Worm (Caenorhabditis elegans) whole organism, L4 larva: ENCODE data around the gene srbc-8.

Experiments
- F44E2.7 ChIP-seq: fragments of 200-800 bp; sonication (Bioruptor generic); IDR thresholded peaks from 2 replicates; pipeline ENCODE4 v2.1.2; 2022; ENCODE audit warnings: missing genetic modification characterization, missing compliant biosample characterization
- ZK546.5 ChIP-seq, 2 experiments: sonication (generic microtip); optimal IDR thresholded peaks; 2 replicates each; lab custom pipeline; 2017; ENCODE audit warnings: missing biosample characterization in 2 of 2, missing genetic modification characterization in 2 of 2
- ceh-82 ChIP-seq: sonication (generic microtip); optimal IDR thresholded peaks from 2 replicates; lab custom pipeline; 2017; ENCODE audit warnings: missing biosample characterization, missing genetic modification characterization
- egl-27 ChIP-seq: sonication (generic microtip); optimal IDR thresholded peaks from 3 replicates; lab custom pipeline; 2017; ENCODE audit warnings: missing biosample characterization, missing genetic modification reagents, missing genetic modification characterization
- fkh-10 ChIP-seq: fragments of 150-350 bp; optimal IDR thresholded peaks from 2 replicates; lab custom pipeline; 2014; ENCODE audit warnings: missing biosample characterization, missing genetic modification reagents, missing genetic modification characterization
- jun-1 ChIP-seq: fragments of 150-350 bp; optimal IDR thresholded peaks from 2 replicates; lab custom pipeline; 2014; ENCODE audit warnings: missing biosample characterization, missing genetic modification reagents, missing genetic modification characterization
- lsy-2 ChIP-seq, 2 experiments: fragments of 150-350 bp in 1 of 2; sonication (generic microtip) in 1 of 2; optimal IDR thresholded peaks; 2 replicates each; lab custom pipeline; 2014 to 2017; ENCODE audit warnings: missing biosample characterization in 2 of 2, missing genetic modification characterization in 2 of 2
- mdt-29 ChIP-seq: fragments of 200-800 bp; sonication (Bioruptor generic); IDR thresholded peaks from 2 replicates; pipeline ENCODE4 v1.3.6; 2022; ENCODE audit warnings: missing genetic modification reagents, missing genetic modification characterization, missing compliant biosample characterization
- mes-2 ChIP-seq: sonication (generic microtip); optimal IDR thresholded peaks from 2 replicates; lab custom pipeline; 2016; ENCODE audit warnings: missing genotype, mild to moderate bottlenecking, missing genetic modification characterization, missing compliant biosample characterization; ENCODE audit not compliant: poor library complexity, severe bottlenecking
- nhr-10 ChIP-seq: fragments of 150-350 bp; optimal IDR thresholded peaks from 2 replicates; lab custom pipeline; 2014; ENCODE audit warnings: missing biosample characterization, missing genetic modification characterization
- unc-39 ChIP-seq: sonication (generic microtip); optimal IDR thresholded peaks from 2 replicates; lab custom pipeline; 2017; ENCODE audit warnings: missing biosample characterization, missing genetic modification characterization
- unc-62 ChIP-seq, 3 experiments: fragments of 150-350 bp in 1 of 3; sonication (generic microtip); optimal IDR thresholded peaks in 2 of 3; peaks in 1 of 3; 1 replicate in 1 of 3; 2 replicates in 2 of 3; lab custom pipeline; 2014 to 2017; ENCODE audit warnings: missing biosample characterization in 3 of 3, missing genetic modification characterization in 3 of 3, missing genetic modification reagents in 3 of 3, missing genotype in 1 of 3

DNA sequence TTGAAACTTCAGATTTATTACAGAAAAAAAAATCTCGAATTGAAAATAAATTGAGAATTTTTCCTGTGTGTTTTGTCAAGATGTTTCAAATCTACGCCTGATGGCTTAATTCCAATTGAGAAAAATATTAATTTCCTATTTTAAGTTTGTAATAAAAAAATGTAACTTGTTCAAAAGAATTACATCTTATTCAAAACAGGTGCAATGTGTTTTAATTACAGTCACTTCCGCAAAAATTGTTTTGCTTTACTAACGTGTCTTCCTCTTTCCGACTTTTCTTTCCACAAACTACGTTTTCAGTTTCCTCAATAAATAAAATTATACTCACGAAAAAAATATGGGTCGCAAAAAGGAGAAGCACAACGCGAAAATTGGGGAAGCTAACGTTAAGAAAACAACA is 46.9 kb downstream of the srbc-8 start, which contains the start of gene F25E5.16:
- TF ChIP-seq F44E2.7: no peak
- no peak for TF ChIP-seq mes-2 (tag; lab: Kevin White, UChicago)
- TF ChIP-seq fkh-10: no peak
- TF ChIP-seq jun-1 (tag; lab: Kevin White, UChicago): no peak
- no peak for TF ChIP-seq mdt-29 (GFP tag; lab: Robert Waterston, UW)
- TF ChIP-seq unc-39 (tag; lab: Kevin White, UChicago): no peak
- TF ChIP-seq egl-27 (tag; lab: Kevin White, UChicago): no peak
- no peak for TF ChIP-seq unc-62 (GFP tag; optimal IDR thresholded peaks at IDR 0.05 in 1 of 2; lab: Kevin White, UChicago)
- TF ChIP-seq unc-62 (tag; optimal IDR thresholded peaks at IDR 0.05; lab: Kevin White, UChicago): no peak
- TF ChIP-seq lsy-2 (tag; optimal IDR thresholded peaks at IDR 0.05; lab: Kevin White, UChicago): no peak
- TF ChIP-seq ceh-82 (tag; lab: Kevin White, UChicago): no peak
- no peak for TF ChIP-seq ZK546.5 (tag; optimal IDR thresholded peaks at IDR 0.05; lab: Kevin White, UChicago)
- TF ChIP-seq nhr-10 (tag; lab: Kevin White, UChicago): no peak
